Fruit fly (Drosophila melanogaster) whole organism, pupa: Measurements from ENCODE around the gene MED11.

Source experiments
- CG10348 ChIP-seq: fragments of 200-800 bp; sonication (Bioruptor generic); IDR thresholded peaks from 2 replicates; pipeline ENCODE4 v1.3.6; 2022; ENCODE audit warnings: missing biosample characterization, missing genetic modification characterization
- CG32121 ChIP-seq: fragments of 200-800 bp; sonication (Bioruptor generic); IDR thresholded peaks from 2 replicates; pipeline ENCODE4 v1.3.6; 2022; ENCODE audit warnings: missing biosample characterization, missing genetic modification characterization
- CG9948 ChIP-seq: fragments of 200-800 bp; sonication (Bioruptor generic); optimal IDR thresholded peaks from 2 replicates; lab custom pipeline; 2018; ENCODE audit warnings: missing biosample characterization, mild to moderate bottlenecking, missing genetic modification characterization, moderate library complexity
- Pif1A ChIP-seq: fragments of 200-800 bp; sonication (Bioruptor generic); optimal IDR thresholded peaks from 3 replicates; lab custom pipeline; 2016; ENCODE audit warnings: missing biosample characterization, missing genetic modification characterization

dm6 chr3L:18782653-18783052, 37.0 kb downstream of the MED11 start:
- TF ChIP-seq CG32121 (GFP tag; lab: Robert Waterston, UW): no peak
- no peak for TF ChIP-seq CG10348 (GFP tag; lab: Robert Waterston, UW)
- TF ChIP-seq Pif1A (GFP tag; lab: Kevin White, UChicago): no peak
- no peak for TF ChIP-seq CG9948 (tag; lab: Kevin White, UChicago)
